Fruit fly (Drosophila melanogaster) whole organism, embryonic: ENCODE data around the gene Cks85A.

Experiments
- Abd-B ChIP-seq: fragments of 200-800 bp; sonication (Bioruptor generic); optimal IDR thresholded peaks from 2 replicates; lab custom pipeline; 2018; ENCODE audit warnings: missing biosample characterization, mild to moderate bottlenecking, missing genetic modification characterization, moderate library complexity
- Bteb2 ChIP-seq: fragments of 200-800 bp; sonication (Bioruptor generic); optimal IDR thresholded peaks from 2 replicates; lab custom pipeline; 2016; ENCODE audit warnings: missing biosample characterization, missing genetic modification characterization
- CG10462 ChIP-seq: fragments of 200-800 bp; sonication (Bioruptor generic); optimal IDR thresholded peaks from 2 replicates; lab custom pipeline; 2016; ENCODE audit warnings: missing biosample characterization, missing genetic modification characterization
- CG10543 ChIP-seq: fragments of 200-800 bp; sonication (Bioruptor generic); optimal IDR thresholded peaks from 3 replicates; lab custom pipeline; 2017; ENCODE audit warnings: missing biosample characterization, mild to moderate bottlenecking, missing genetic modification characterization, moderate library complexity
- CG12391 ChIP-seq: fragments of 200-800 bp; sonication (Bioruptor generic); optimal IDR thresholded peaks from 3 replicates; lab custom pipeline; 2018; ENCODE audit warnings: missing biosample characterization, mild to moderate bottlenecking, missing genetic modification characterization, moderate library complexity
- CG12659 ChIP-seq: fragments of 200-800 bp; sonication (Bioruptor generic); optimal IDR thresholded peaks from 3 replicates; lab custom pipeline; 2017; ENCODE audit warnings: mild to moderate bottlenecking, missing biosample characterization, missing genetic modification reagents, missing genetic modification characterization
- CG12769 ChIP-seq: fragments of 200-800 bp; sonication (Bioruptor generic); optimal IDR thresholded peaks from 2 replicates; lab custom pipeline; 2019; ENCODE audit warnings: missing biosample characterization, mild to moderate bottlenecking, missing genetic modification characterization, moderate library complexity
- CG14441 ChIP-seq: fragments of 200-800 bp; sonication (Bioruptor generic); IDR thresholded peaks from 2 replicates; pipeline ENCODE4 v1.3.6; 2022; ENCODE audit warnings: missing biosample characterization, missing genetic modification characterization
- CG14965 ChIP-seq: fragments of 200-800 bp; sonication (Bioruptor generic); optimal IDR thresholded peaks from 2 replicates; lab custom pipeline; 2016; ENCODE audit warnings: missing biosample characterization, missing genetic modification characterization, borderline replicate concordance
- CG1603 ChIP-seq: fragments of 200-800 bp; sonication (Bioruptor generic); optimal IDR thresholded peaks from 2 replicates; lab custom pipeline; 2019; ENCODE audit warnings: missing biosample characterization, mild to moderate bottlenecking, missing genetic modification characterization, moderate library complexity
- CG17359 ChIP-seq: fragments of 200-800 bp; sonication (Bioruptor generic); optimal IDR thresholded peaks from 3 replicates; lab custom pipeline; 2018; ENCODE audit warnings: missing biosample characterization, mild to moderate bottlenecking, missing genetic modification characterization, moderate library complexity
- CG17385 ChIP-seq: fragments of 200-800 bp; sonication (Bioruptor generic); optimal IDR thresholded peaks from 3 replicates; lab custom pipeline; 2018; ENCODE audit warnings: missing biosample characterization, mild to moderate bottlenecking, missing genetic modification characterization
- CG17568 ChIP-seq: fragments of 200-800 bp; sonication (Bioruptor generic); optimal IDR thresholded peaks from 2 replicates; lab custom pipeline; 2018; ENCODE audit warnings: missing biosample characterization, mild to moderate bottlenecking, missing genetic modification characterization, moderate library complexity
- CG2129 ChIP-seq: fragments of 200-800 bp; sonication (Bioruptor generic); IDR thresholded peaks from 2 replicates; pipeline ENCODE4 v1.3.6; 2022; ENCODE audit warnings: missing biosample characterization, missing genetic modification characterization; ENCODE audit not compliant: partially characterized antibody
- CG2678 ChIP-seq: fragments of 200-800 bp; sonication (Bioruptor generic); optimal IDR thresholded peaks from 3 replicates; lab custom pipeline; 2019; ENCODE audit warnings: missing biosample characterization, mild to moderate bottlenecking, missing genetic modification characterization, moderate library complexity
- CG3065 ChIP-seq: fragments of 200-800 bp; sonication (Bioruptor generic); optimal IDR thresholded peaks from 2 replicates; lab custom pipeline; 2016; ENCODE audit warnings: missing biosample characterization, missing genetic modification characterization
- CG31441 ChIP-seq: fragments of 200-800 bp; sonication (Bioruptor generic); IDR thresholded peaks from 2 replicates; pipeline ENCODE4 v1.3.6; 2022; ENCODE audit warnings: missing biosample characterization, missing genetic modification characterization
- CG34224 ChIP-seq: fragments of 200-800 bp; sonication (Bioruptor generic); IDR thresholded peaks from 3 replicates; pipeline ENCODE4 v1.3.6; 2022; ENCODE audit warnings: missing biosample characterization, missing genetic modification characterization; ENCODE audit not compliant: partially characterized antibody
- CG3995 ChIP-seq: fragments of 200-800 bp; sonication (Bioruptor generic); optimal IDR thresholded peaks from 3 replicates; lab custom pipeline; 2016; ENCODE audit warnings: missing biosample characterization, missing genetic modification characterization
- CG4617 ChIP-seq: fragments of 200-800 bp; sonication (Bioruptor generic); optimal IDR thresholded peaks from 3 replicates; lab custom pipeline; 2016; ENCODE audit warnings: missing biosample characterization, missing genetic modification characterization, borderline replicate concordance
- CG9215 ChIP-seq: fragments of 200-800 bp; sonication (Bioruptor generic); IDR thresholded peaks from 2 replicates; pipeline ENCODE4 v1.3.6; 2022; ENCODE audit warnings: missing biosample characterization, missing genetic modification characterization
- Gug ChIP-seq: fragments of 200-800 bp; sonication (Bioruptor generic); IDR thresholded peaks from 4 replicates; pipeline ENCODE4 v1.3.6; 2022; ENCODE audit warnings: missing biosample characterization, missing genetic modification characterization
- Hmr ChIP-seq: fragments of 200-800 bp; sonication (Bioruptor generic); optimal IDR thresholded peaks from 3 replicates; lab custom pipeline; 2017; ENCODE audit warnings: mild to moderate bottlenecking, missing biosample characterization, missing genetic modification reagents, missing genetic modification characterization
- Hmx ChIP-seq: fragments of 200-800 bp; sonication (Bioruptor generic); optimal IDR thresholded peaks from 2 replicates; lab custom pipeline; 2016; ENCODE audit warnings: missing biosample characterization, missing genetic modification characterization
- Lhr ChIP-seq: fragments of 200-800 bp; sonication (Bioruptor generic); optimal IDR thresholded peaks from 3 replicates; lab custom pipeline; 2017; ENCODE audit warnings: mild to moderate bottlenecking, missing biosample characterization, missing genetic modification reagents, missing genetic modification characterization
- Mad ChIP-seq: fragments of 200-800 bp; sonication (Bioruptor generic); optimal IDR thresholded peaks from 2 replicates; lab custom pipeline; 2016; ENCODE audit warnings: missing biosample characterization, missing genetic modification characterization
- Neu2 ChIP-seq: fragments of 200-800 bp; sonication (Bioruptor generic); optimal IDR thresholded peaks from 3 replicates; lab custom pipeline; 2016; ENCODE audit warnings: missing biosample characterization, missing genetic modification characterization, borderline replicate concordance
- Scr ChIP-seq: fragments of 200-800 bp; sonication (Bioruptor generic); IDR thresholded peaks from 2 replicates; pipeline ENCODE4 v1.3.6; 2022; ENCODE audit warnings: missing biosample characterization, missing genetic modification characterization; ENCODE audit not compliant: partially characterized antibody
- Stat92E ChIP-seq, 3 experiments: fragments of >200 bp in 2 of 3; fragments of 200-800 bp in 1 of 3; sonication (Bioruptor generic) in 1 of 3; optimal IDR thresholded peaks; 2 replicates each; lab custom pipeline; 2017 to 2019; ENCODE audit warnings: missing biosample characterization in 3 of 3, missing genetic modification characterization in 3 of 3, mild to moderate bottlenecking in 1 of 3, moderate library complexity in 1 of 3
- TFAM ChIP-seq: fragments of 200-800 bp; sonication (Bioruptor generic); optimal IDR thresholded peaks from 2 replicates; lab custom pipeline; 2017; ENCODE audit warnings: missing biosample characterization, missing genetic modification characterization, inconsistent platforms
- YL-1 ChIP-seq: fragments of 200-800 bp; sonication (Bioruptor generic); optimal IDR thresholded peaks from 3 replicates; lab custom pipeline; 2017; ENCODE audit warnings: missing biosample characterization, mild to moderate bottlenecking, missing genetic modification characterization
- bowl ChIP-seq: fragments of 200-800 bp; sonication (Bioruptor generic); IDR thresholded peaks from 2 replicates; pipeline ENCODE4 v1.3.6; 2022; ENCODE audit warnings: missing biosample characterization, missing genetic modification characterization
- crol ChIP-seq: fragments of 200-800 bp; sonication (Bioruptor generic); IDR thresholded peaks from 2 replicates; pipeline ENCODE4 v1.3.6; 2022; ENCODE audit warnings: missing biosample characterization, missing genetic modification characterization
- dati ChIP-seq: fragments of 200-800 bp; sonication (Bioruptor generic); IDR thresholded peaks from 2 replicates; pipeline ENCODE4 v1.3.6; 2022; ENCODE audit warnings: missing biosample characterization, missing genetic modification characterization
- ems ChIP-seq: fragments of 200-800 bp; sonication (Bioruptor generic); optimal IDR thresholded peaks from 3 replicates; lab custom pipeline; 2016; ENCODE audit warnings: missing biosample characterization, missing genetic modification characterization
- fru ChIP-seq: fragments of >200 bp; optimal IDR thresholded peaks from 2 replicates; lab custom pipeline; 2017
- ftz-f1 ChIP-seq: fragments of 200-800 bp; sonication (Bioruptor generic); optimal IDR thresholded peaks from 2 replicates; lab custom pipeline; 2016; ENCODE audit warnings: missing biosample characterization, missing genetic modification characterization
- gcm ChIP-seq: fragments of 200-800 bp; sonication (Bioruptor generic); optimal IDR thresholded peaks from 2 replicates; lab custom pipeline; 2019; ENCODE audit warnings: missing biosample characterization, mild to moderate bottlenecking, missing genetic modification characterization, moderate library complexity
- gcm2 ChIP-seq: fragments of 200-800 bp; sonication (Bioruptor generic); optimal IDR thresholded peaks from 2 replicates; lab custom pipeline; 2016; ENCODE audit warnings: missing biosample characterization, missing genetic modification characterization
- hbn ChIP-seq: fragments of 200-800 bp; sonication (Bioruptor generic); IDR thresholded peaks from 2 replicates; pipeline ENCODE4 v1.3.6; 2022; ENCODE audit warnings: missing biosample characterization, missing genetic modification characterization; ENCODE audit not compliant: partially characterized antibody
- hkb ChIP-seq, 2 experiments: fragments of 200-800 bp in 1 of 2; fragments of >200 bp in 1 of 2; sonication (Bioruptor generic) in 1 of 2; IDR thresholded peaks in 1 of 2; optimal IDR thresholded peaks in 1 of 2; 2 replicates each; pipeline versions ENCODE4 v1.3.6 to Lab custom; 2017 to 2022; ENCODE audit warnings: missing biosample characterization in 1 of 2, missing genetic modification characterization in 1 of 2
- nau ChIP-seq: fragments of 200-800 bp; sonication (Bioruptor generic); optimal IDR thresholded peaks from 3 replicates; lab custom pipeline; 2017; ENCODE audit warnings: missing biosample characterization, mild to moderate bottlenecking, missing genetic modification characterization, missing genetic modification reagents
- onecut ChIP-seq: fragments of 200-800 bp; sonication (Bioruptor generic); IDR thresholded peaks from 2 replicates; pipeline ENCODE4 v1.3.6; 2022; ENCODE audit warnings: missing biosample characterization, missing genetic modification characterization
- sens ChIP-seq: fragments of 200-800 bp; sonication (Bioruptor generic); peaks from one replicate; lab custom pipeline; 2016; ENCODE audit warnings: missing biosample characterization, missing genetic modification characterization
- sob ChIP-seq: fragments of 200-800 bp; sonication (Bioruptor generic); IDR thresholded peaks from 2 replicates; pipeline ENCODE4 v1.3.6; 2022; ENCODE audit warnings: missing biosample characterization, missing genetic modification characterization
- sr ChIP-seq: fragments of 200-800 bp; sonication (Bioruptor generic); IDR thresholded peaks from 3 replicates; pipeline ENCODE4 v1.3.6; 2022; ENCODE audit warnings: missing biosample characterization, missing genetic modification characterization
- twi ChIP-seq: fragments of 200-800 bp; optimal IDR thresholded peaks from 2 replicates; lab custom pipeline; 2019; ENCODE audit warnings: missing biosample characterization, mild to moderate bottlenecking, missing genetic modification characterization, moderate library complexity
- tx ChIP-seq: fragments of 200-800 bp; sonication (Bioruptor generic); optimal IDR thresholded peaks from 2 replicates; lab custom pipeline; 2016; ENCODE audit warnings: missing biosample characterization, missing genetic modification characterization

Gene Cks85A

DNA sequence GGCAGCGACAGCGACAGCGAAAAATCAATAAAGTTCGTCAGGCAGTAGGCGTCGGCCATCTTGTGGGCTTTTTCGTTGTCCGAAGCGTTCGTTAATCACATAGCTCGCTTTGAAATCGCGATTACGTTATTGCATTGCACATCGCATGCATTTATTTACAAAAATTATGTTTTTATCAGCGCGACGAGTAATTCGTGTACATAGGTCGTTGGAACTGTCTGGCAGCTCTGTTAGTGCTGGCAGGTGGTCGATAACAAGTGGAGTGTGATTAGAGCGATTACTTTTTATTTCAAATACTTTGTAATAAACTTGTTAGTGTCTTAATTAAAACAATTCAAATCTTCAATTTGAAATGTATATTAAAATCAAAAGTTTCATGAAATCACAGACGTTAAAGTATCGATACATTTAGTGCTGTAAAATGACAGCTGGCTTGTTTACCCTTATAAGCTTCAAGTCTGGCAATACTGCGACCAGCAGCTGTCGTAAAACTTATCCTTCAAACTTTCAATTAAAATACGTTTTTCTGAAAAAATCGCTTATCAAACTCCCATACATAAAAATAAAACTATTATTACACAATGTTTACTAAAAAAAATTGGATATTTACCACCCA lies 54.5 kb downstream of the Cks85A start, which contains the start of gene CG8032 (continued):
- TF ChIP-seq crol (GFP tag; lab: Robert Waterston, UW) (no peak), Scr (GFP tag; lab: Robert Waterston, UW) (peak; percentile 77), CG12769 (tag; lab: Kevin White, UChicago) (peak; percentile 51), CG10543 (GFP tag; lab: Kevin White, UChicago) (peak; percentile 70), Gug (GFP tag; lab: Robert Waterston, UW) (0 out of 4 replicates have a peak, but pooled peaks have one; percentile 2), Hmr (GFP tag; lab: Kevin White, UChicago) (peak; percentile 27), CG14441 (GFP tag; lab: Robert Waterston, UW) (no peak), CG2129 (GFP tag; lab: Robert Waterston, UW) (peak; percentile 34; the same call in 1 of the 2 replicates), CG9215 (GFP tag; lab: Robert Waterston, UW) (peak; percentile 78), ems (GFP tag; lab: Kevin White, UChicago) (peak; percentile 44), fru (lab: Kevin White, UChicago) (no peak), sr (GFP tag; lab: Robert Waterston, UW) (no peak), onecut (GFP tag; lab: Robert Waterston, UW) (peak; percentile 98), nau (GFP tag; lab: Kevin White, UChicago) (peak; percentile 7), Stat92E (GFP tag; optimal IDR thresholded peaks at IDR 0.05; lab: Kevin White, UChicago) (no peak), CG31441 (GFP tag; lab: Robert Waterston, UW) (peak; percentile 39; the same call in 1 of the 2 replicates), CG4617 (GFP tag; lab: Kevin White, UChicago) (peak; percentile 61), Bteb2 (GFP tag; lab: Kevin White, UChicago) (peak; percentile 31), Mad (peak; percentile 54), Lhr (GFP tag; lab: Kevin White, UChicago) (peak; percentile 73), gcm (GFP tag; lab: Kevin White, UChicago) (peak; percentile 36), hbn (GFP tag; lab: Robert Waterston, UW) (peak; percentile 59), CG17385 (peak; percentile 11), CG34224 (peak; percentile 76; the same call in 2 of the 3 replicates), CG17568 (GFP tag; lab: Kevin White, UChicago) (no peak), Hmx (GFP tag; lab: Kevin White, UChicago) (no peak), twi (tag; lab: Kevin White, UChicago) (peak; percentile 3), CG14965 (no peak), ftz-f1 (GFP tag; lab: Kevin White, UChicago) (peak; percentile 37), gcm2 (no peak), CG17359 (tag; lab: Kevin White, UChicago) (peak; percentile 36), YL-1 (GFP tag; lab: Kevin White, UChicago) (peak; percentile 55), CG1603 (tag; lab: Kevin White, UChicago) (peak; percentile 62), Neu2 (GFP tag; lab: Kevin White, UChicago) (no peak), bowl (GFP tag; lab: Robert Waterston, UW) (no peak), CG12391 (peak; percentile 74), TFAM (no peak), dati (GFP tag; lab: Robert Waterston, UW) (no peak), CG3995 (GFP tag; lab: Kevin White, UChicago) (peak; percentile 70), Abd-B (peak; percentile 29), CG12659 (GFP tag; lab: Kevin White, UChicago) (peak; percentile 43), CG3065 (GFP tag; lab: Kevin White, UChicago) (no peak), CG2678 (tag; lab: Kevin White, UChicago) (peak; percentile 43), tx (GFP tag; lab: Kevin White, UChicago) (peak; percentile 57), CG10462 (GFP tag; lab: Kevin White, UChicago) (peak; percentile 37), sob (GFP tag; lab: Robert Waterston, UW) (peak; percentile 18; the same call in 1 of the 2 replicates), hkb (optimal IDR thresholded peaks at IDR 0.05; lab: Kevin White, UChicago) (no peak), hkb (GFP tag; IDR thresholded peaks at IDR 0.05; lab: Robert Waterston, UW) (0 out of 2 replicates have a peak, but pooled peaks have one; percentile 15), sens (GFP tag; lab: Kevin White, UChicago) (peak; percentile 91)
